Worm (Caenorhabditis elegans) whole organism, L4 larva: ENCODE results near the gene C31E10.6.

ENCODE experiments used
- F26F4.8 ChIP-seq: fragments of 200-800 bp; sonication (Bioruptor generic); conservative IDR thresholded peaks from 2 replicates; pipeline ENCODE4 v1.3.6; 2022; ENCODE audit warnings: missing genetic modification characterization, missing compliant biosample characterization
- F37D6.2 ChIP-seq: sonication (generic microtip); optimal IDR thresholded peaks from 2 replicates; lab custom pipeline; 2016; ENCODE audit warnings: mild to moderate bottlenecking, missing genetic modification characterization, missing compliant biosample characterization
- T20F7.1 ChIP-seq: fragments of 200-800 bp; sonication (Bioruptor generic); optimal IDR thresholded peaks from 2 replicates; lab custom pipeline; 2018; ENCODE audit warnings: mild to moderate bottlenecking, missing genetic modification characterization, missing compliant biosample characterization
- Y48G9A.11 ChIP-seq: fragments of 200-800 bp; sonication (Bioruptor generic); IDR thresholded peaks from 2 replicates; pipeline ENCODE4 v1.3.6; 2022; ENCODE audit warnings: missing genetic modification reagents, missing genetic modification characterization, missing compliant biosample characterization
- Y5F2A.4 ChIP-seq: fragments of 200-800 bp; sonication (Bioruptor generic); optimal IDR thresholded peaks from 2 replicates; lab custom pipeline; 2018; ENCODE audit warnings: mild to moderate bottlenecking, missing genetic modification characterization, missing compliant biosample characterization
- Y75B8A.6 ChIP-seq: fragments of 200-800 bp; sonication (Bioruptor generic); IDR thresholded peaks from 2 replicates; pipeline ENCODE4 v1.3.6; 2022; ENCODE audit warnings: missing genetic modification reagents, missing genetic modification characterization, missing compliant biosample characterization
- ZK337.2 ChIP-seq: fragments of 200-800 bp; sonication (Bioruptor generic); IDR thresholded peaks from 2 replicates; pipeline ENCODE4 v1.3.6; 2022; ENCODE audit warnings: missing genetic modification reagents, missing genetic modification characterization, missing compliant biosample characterization
- ceh-28 ChIP-seq: fragments of 150-350 bp; optimal IDR thresholded peaks from 2 replicates; lab custom pipeline; 2014; ENCODE audit warnings: missing biosample characterization, missing genetic modification reagents, missing genetic modification characterization
- daf-12 ChIP-seq: fragments of 150-350 bp; optimal IDR thresholded peaks from 2 replicates; lab custom pipeline; 2014; ENCODE audit warnings: missing biosample characterization, missing genetic modification reagents, missing genetic modification characterization
- daf-19 ChIP-seq: fragments of 200-800 bp; sonication (Bioruptor generic); conservative IDR thresholded peaks from 2 replicates; pipeline ENCODE4 v1.3.6; 2022; ENCODE audit warnings: missing genetic modification characterization, missing compliant biosample characterization
- daf-8 ChIP-seq: fragments of 200-800 bp; sonication (Bioruptor generic); IDR thresholded peaks from 2 replicates; pipeline ENCODE4 v1.3.6; 2022; ENCODE audit warnings: missing genetic modification characterization, missing compliant biosample characterization
- dmd-6 ChIP-seq: fragments of 200-800 bp; sonication (Bioruptor generic); IDR thresholded peaks from 2 replicates; pipeline ENCODE4 v1.3.6; 2022; ENCODE audit warnings: missing genetic modification reagents, missing genetic modification characterization, missing compliant biosample characterization
- dmd-9 ChIP-seq: fragments of 200-800 bp; sonication (Bioruptor generic); IDR thresholded peaks from 2 replicates; pipeline ENCODE4 v1.3.6; 2022; ENCODE audit warnings: missing genetic modification reagents, missing genetic modification characterization, missing compliant biosample characterization
- fkh-10 ChIP-seq: fragments of 150-350 bp; optimal IDR thresholded peaks from 2 replicates; lab custom pipeline; 2014; ENCODE audit warnings: missing biosample characterization, missing genetic modification reagents, missing genetic modification characterization
- fos-1 ChIP-seq: fragments of 150-350 bp; optimal IDR thresholded peaks from 2 replicates; lab custom pipeline; 2014; ENCODE audit warnings: missing biosample characterization, missing genetic modification characterization
- gei-8 ChIP-seq: fragments of 200-800 bp; sonication (Bioruptor generic); optimal IDR thresholded peaks from 2 replicates; lab custom pipeline; 2018; ENCODE audit warnings: mild to moderate bottlenecking, missing genetic modification characterization, missing compliant biosample characterization
- lim-7 ChIP-seq: fragments of 200-800 bp; sonication (Bioruptor generic); IDR thresholded peaks from 2 replicates; pipeline ENCODE4 v1.3.6; 2022; ENCODE audit warnings: missing genetic modification characterization, missing compliant biosample characterization
- lin-1 ChIP-seq: fragments of 200-800 bp; sonication (Bioruptor generic); IDR thresholded peaks from 2 replicates; pipeline ENCODE4 v1.3.6; 2022; ENCODE audit warnings: missing genetic modification reagents, missing genetic modification characterization, missing compliant biosample characterization
- lin-15B ChIP-seq: fragments of 150-350 bp; sonication (generic microtip); optimal IDR thresholded peaks from 3 replicates; lab custom pipeline; 2014; ENCODE audit warnings: missing biosample characterization, missing genetic modification characterization
- lsy-2 ChIP-seq, 2 experiments: fragments of 150-350 bp in 1 of 2; sonication (generic microtip) in 1 of 2; optimal IDR thresholded peaks; 2 replicates each; lab custom pipeline; 2014 to 2017; ENCODE audit warnings: missing biosample characterization in 2 of 2, missing genetic modification characterization in 2 of 2
- madf-5 ChIP-seq, 2 experiments: fragments of 200-800 bp; sonication (Bioruptor generic); IDR thresholded peaks; 2 replicates each; pipeline ENCODE4 v1.3.6; 2022; ENCODE audit warnings: missing compliant biosample characterization in 2 of 2, missing genetic modification characterization in 2 of 2
- mxl-3 ChIP-seq: fragments of 200-800 bp; sonication (Bioruptor generic); optimal IDR thresholded peaks from 2 replicates; lab custom pipeline; 2018; ENCODE audit warnings: mild to moderate bottlenecking, missing genetic modification characterization, missing compliant biosample characterization
- nhr-10 ChIP-seq: fragments of 150-350 bp; optimal IDR thresholded peaks from 2 replicates; lab custom pipeline; 2014; ENCODE audit warnings: missing biosample characterization, missing genetic modification characterization
- nhr-237 ChIP-seq: sonication (generic microtip); optimal IDR thresholded peaks from 2 replicates; lab custom pipeline; 2017; ENCODE audit warnings: missing biosample characterization, missing genetic modification characterization
- nhr-25 ChIP-seq: sonication (generic microtip); optimal IDR thresholded peaks from 2 replicates; lab custom pipeline; 2017; ENCODE audit warnings: missing genetic modification characterization, mild to moderate bottlenecking, missing compliant biosample characterization, antibody characterized with exemption, moderate library complexity, borderline replicate concordance; ENCODE audit not compliant: insufficient read depth
- nhr-28 ChIP-seq: fragments of 150-350 bp; optimal IDR thresholded peaks from 2 replicates; lab custom pipeline; 2014; ENCODE audit warnings: missing biosample characterization, missing genetic modification characterization
- nhr-42 ChIP-seq: fragments of 200-800 bp; sonication (Bioruptor generic); IDR thresholded peaks from 2 replicates; pipeline ENCODE4 v1.3.6; 2022; ENCODE audit warnings: missing genetic modification characterization, missing compliant biosample characterization
- nhr-76 ChIP-seq: fragments of 150-350 bp; optimal IDR thresholded peaks from 2 replicates; lab custom pipeline; 2014; ENCODE audit warnings: missing biosample characterization, missing genetic modification characterization
- pha-4 ChIP-seq, 2 experiments: fragments of 150-350 bp in 1 of 2; fragments of 200-800 bp in 1 of 2; sonication (Bioruptor generic) in 1 of 2; IDR thresholded peaks in 1 of 2; optimal IDR thresholded peaks in 1 of 2; 2 replicates each; pipeline versions ENCODE4 v1.3.6 to Lab custom; 2014 to 2022; ENCODE audit warnings: missing genetic modification characterization in 2 of 2, missing genetic modification reagents in 2 of 2, missing biosample characterization in 1 of 2, missing compliant biosample characterization in 1 of 2
- set-16 ChIP-seq: fragments of 200-800 bp; sonication (Bioruptor generic); IDR thresholded peaks from 2 replicates; pipeline ENCODE4 v1.3.6; 2022; ENCODE audit warnings: missing genetic modification reagents, missing genetic modification characterization, missing compliant biosample characterization
- spr-3 ChIP-seq: fragments of 200-800 bp; sonication (Bioruptor generic); optimal IDR thresholded peaks from 2 replicates; lab custom pipeline; 2018; ENCODE audit warnings: mild to moderate bottlenecking, missing genetic modification characterization, missing compliant biosample characterization
- tra-1 ChIP-seq: fragments of 200-800 bp; sonication (Bioruptor generic); IDR thresholded peaks from 2 replicates; pipeline ENCODE4 v1.3.6; 2022; ENCODE audit warnings: missing genetic modification reagents, missing genetic modification characterization, missing compliant biosample characterization
- unc-130 ChIP-seq: sonication (generic microtip); optimal IDR thresholded peaks from 2 replicates; lab custom pipeline; 2016; ENCODE audit warnings: missing genetic modification reagents, missing genetic modification characterization, missing compliant biosample characterization
- unc-39 ChIP-seq: sonication (generic microtip); optimal IDR thresholded peaks from 2 replicates; lab custom pipeline; 2017; ENCODE audit warnings: missing biosample characterization, missing genetic modification characterization
- zfp-2 ChIP-seq: sonication (generic microtip); optimal IDR thresholded peaks from 2 replicates; lab custom pipeline; 2016; ENCODE audit warnings: mild to moderate bottlenecking, missing genetic modification characterization, missing compliant biosample characterization
- zip-11 ChIP-seq: fragments of 200-800 bp; sonication (Bioruptor generic); IDR thresholded peaks from 2 replicates; pipeline ENCODE4 v1.3.6; 2022; ENCODE audit warnings: missing genetic modification characterization, missing compliant biosample characterization

The C31E10.6 gene

DNA sequence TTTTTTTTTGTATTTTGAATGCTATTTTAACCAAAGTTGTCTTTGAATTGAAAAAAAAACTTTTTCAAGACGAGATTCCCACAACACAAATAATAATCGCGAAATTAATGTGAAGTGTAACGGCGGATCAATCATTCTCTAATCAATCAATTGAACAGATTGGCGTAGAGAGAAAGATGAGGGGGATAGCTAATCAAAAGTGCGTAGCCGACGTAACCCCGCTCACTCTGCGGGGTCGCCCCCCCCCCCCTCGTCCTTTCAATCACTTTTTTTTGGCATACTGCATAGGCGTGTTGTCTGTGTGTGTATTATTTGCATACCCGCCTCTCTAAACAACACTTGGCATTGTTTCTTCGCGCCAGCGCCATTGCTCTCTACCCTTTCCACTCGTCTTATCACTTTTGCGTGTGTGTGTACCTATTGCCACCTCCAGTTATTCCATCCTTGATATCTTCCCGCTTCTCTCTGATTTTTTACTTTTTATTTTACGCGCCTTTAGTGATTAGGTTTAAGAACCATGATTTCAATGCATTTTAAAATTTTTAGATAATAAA, 28.3 kb downstream of the C31E10.6 start (continued):
- TF ChIP-seq nhr-28 (tag; lab: Kevin White, UChicago) (peak; percentile 42), unc-39 (no peak), daf-19 (GFP tag; lab: Robert Waterston, UW) (no peak), T20F7.1 (no peak), tra-1 (GFP tag; lab: Robert Waterston, UW) (no peak), nhr-76 (tag; lab: Kevin White, UChicago) (no peak), fkh-10 (no peak), fos-1 (tag; lab: Kevin White, UChicago) (no peak), daf-12 (no peak), spr-3 (GFP tag; lab: Kevin White, UChicago) (no peak), lsy-2 (tag; optimal IDR thresholded peaks at IDR 0.05; lab: Kevin White, UChicago) (no peak), F37D6.2 (tag; lab: Kevin White, UChicago) (no peak), F26F4.8 (GFP tag; lab: Robert Waterston, UW) (no peak), Y5F2A.4 (GFP tag; lab: Kevin White, UChicago) (no peak), nhr-25 (tag; lab: Kevin White, UChicago) (peak; percentile 1), unc-130 (GFP tag; lab: Kevin White, UChicago) (no peak), Y48G9A.11 (no peak), zip-11 (GFP tag; lab: Robert Waterston, UW) (no peak), dmd-6 (peak; percentile 50), madf-5 (GFP tag; IDR thresholded peaks at IDR 0.05; lab: Robert Waterston, UW) (no peak), pha-4 (GFP tag; IDR thresholded peaks at IDR 0.05; lab: Robert Waterston, UW) (no peak), pha-4 (tag; optimal IDR thresholded peaks at IDR 0.05; lab: Kevin White, UChicago) (no peak), mxl-3 (GFP tag; lab: Kevin White, UChicago) (peak; percentile 47), zfp-2 (tag; lab: Kevin White, UChicago) (no peak), set-16 (GFP tag; lab: Robert Waterston, UW) (no peak), ZK337.2 (no peak), nhr-42 (GFP tag; lab: Robert Waterston, UW) (no peak), Y75B8A.6 (no peak), dmd-9 (no peak), gei-8 (GFP tag; lab: Kevin White, UChicago) (no peak), lin-1 (GFP tag; lab: Robert Waterston, UW) (no peak), nhr-237 (tag; lab: Kevin White, UChicago) (no peak), nhr-10 (tag; lab: Kevin White, UChicago) (no peak)

DNA sequence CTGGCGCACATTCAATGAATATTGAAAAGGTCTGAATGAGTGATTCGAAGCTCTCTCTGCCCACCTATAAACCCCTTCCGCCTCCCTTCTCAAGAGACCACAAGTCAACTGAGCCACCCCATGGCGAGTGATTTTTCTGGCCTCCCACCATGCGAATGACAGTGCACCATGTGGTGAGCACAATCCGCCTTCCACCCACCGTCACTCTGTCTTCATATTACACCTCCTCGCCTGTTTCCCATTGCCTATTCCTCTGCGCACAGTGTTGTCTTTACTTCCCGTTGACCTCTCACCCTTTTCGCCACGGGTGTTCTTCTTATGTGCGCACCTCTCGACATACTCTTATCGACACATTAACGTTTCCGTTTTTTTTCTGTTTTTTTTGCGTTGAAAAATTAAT, 30.8 kb downstream of the C31E10.6 start:
- no peak for TF ChIP-seq daf-8 (GFP tag; lab: Robert Waterston, UW)
- TF ChIP-seq fkh-10: no peak
- TF ChIP-seq nhr-10 (tag; lab: Kevin White, UChicago): no peak
- TF ChIP-seq fos-1 (tag; lab: Kevin White, UChicago): no peak
- TF ChIP-seq F37D6.2 (tag; lab: Kevin White, UChicago): no peak
- no peak for TF ChIP-seq Y48G9A.11
- TF ChIP-seq, all 104 proteins: peak for 0

ce11 chrX:14028492-14028891, 32.4 kb downstream of the C31E10.6 start:
- TF ChIP-seq lin-15B (tag; lab: Kevin White, UChicago) (no peak), nhr-10 (tag; lab: Kevin White, UChicago) (no peak), T20F7.1 (no peak), ceh-28 (tag; lab: Kevin White, UChicago) (no peak), lim-7 (no peak)
